Worm (Caenorhabditis elegans): ENCODE data around the gene fbxa-164.

DNA sequence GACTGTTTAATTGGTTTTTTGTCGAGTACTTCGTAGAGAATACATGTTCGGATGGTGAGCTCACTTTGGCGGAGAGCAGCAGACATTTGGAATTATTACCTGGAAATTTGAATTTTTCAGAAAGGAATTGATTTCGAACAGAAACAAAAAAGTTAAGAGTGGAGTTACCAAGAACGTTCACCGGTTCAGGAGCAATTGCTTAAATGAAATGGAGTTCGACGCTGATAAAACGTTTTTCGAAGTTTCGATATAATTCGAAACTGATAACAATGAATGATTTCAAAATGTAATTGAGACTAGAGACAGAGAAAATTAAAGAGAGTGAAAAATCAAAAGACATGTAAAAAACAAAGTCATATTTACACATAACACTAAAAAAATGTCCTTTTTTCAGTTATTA is 3.2 kb downstream of the fbxa-164 start, which contains the start of gene fbxa-163:
- TF ChIP-seq dao-5 (tag; optimal IDR thresholded peaks at IDR 0.05) (no peak), him-1 (tag; optimal IDR thresholded peaks at IDR 0.05) (no peak), W03F9.2 (tag; optimal IDR thresholded peaks at IDR 0.05) (no peak)

All from whole organism, L4/young adult.